Worm (Caenorhabditis elegans) whole organism, L1 larva: ENCODE measurements around the gene nlp-7.

Experiments
- C34B4.2 ChIP-seq: sonication (generic microtip); optimal IDR thresholded peaks from 2 replicates; lab custom pipeline; 2017; ENCODE audit warnings: mild to moderate bottlenecking, missing genetic modification characterization, missing compliant biosample characterization
- Y116A8C.19 ChIP-seq: sonication (generic microtip); optimal IDR thresholded peaks from 2 replicates; lab custom pipeline; 2016; ENCODE audit warnings: missing compliant biosample characterization, missing genetic modification characterization, borderline replicate concordance
- aha-1 ChIP-seq: fragments of 150-350 bp; optimal IDR thresholded peaks from 2 replicates; lab custom pipeline; 2014; ENCODE audit warnings: missing biosample characterization, missing genetic modification characterization
- alr-1 ChIP-seq: fragments of 200-800 bp; sonication (Bioruptor generic); optimal IDR thresholded peaks from 2 replicates; lab custom pipeline; 2018; ENCODE audit warnings: borderline replicate concordance, mild to moderate bottlenecking, missing genetic modification characterization, missing compliant biosample characterization
- blmp-1 ChIP-seq: fragments of 150-350 bp; optimal IDR thresholded peaks from 2 replicates; lab custom pipeline; 2014; ENCODE audit warnings: missing biosample characterization, missing genetic modification characterization
- ceh-8 ChIP-seq: fragments of 200-800 bp; sonication (Bioruptor generic); optimal IDR thresholded peaks from 2 replicates; lab custom pipeline; 2018; ENCODE audit warnings: mild to moderate bottlenecking, missing genetic modification characterization, moderate library complexity, missing compliant biosample characterization
- ceh-88 ChIP-seq: fragments of 200-800 bp; sonication (Bioruptor generic); IDR thresholded peaks from 2 replicates; pipeline ENCODE4 v1.3.6; 2022; ENCODE audit warnings: missing genetic modification characterization, missing compliant biosample characterization
- ceh-90 ChIP-seq: sonication (generic microtip); optimal IDR thresholded peaks from 2 replicates; lab custom pipeline; 2016; ENCODE audit warnings: missing genetic modification characterization, missing compliant biosample characterization
- dsc-1 ChIP-seq: sonication (generic microtip); optimal IDR thresholded peaks from 2 replicates; lab custom pipeline; 2016; ENCODE audit warnings: mild to moderate bottlenecking, missing genetic modification characterization, missing compliant biosample characterization
- efl-3 ChIP-seq: fragments of 200-800 bp; sonication (Bioruptor generic); optimal IDR thresholded peaks from 2 replicates; lab custom pipeline; 2018; ENCODE audit warnings: mild to moderate bottlenecking, missing genetic modification characterization, missing compliant biosample characterization
- egl-13 ChIP-seq: sonication (generic microtip); optimal IDR thresholded peaks from 2 replicates; lab custom pipeline; 2016; ENCODE audit warnings: missing genotype, missing genetic modification reagents, missing genetic modification characterization, missing compliant biosample characterization
- elt-3 ChIP-seq, 6 experiments: fragments of 150-350 bp in 1 of 6; sonication (generic microtip); optimal IDR thresholded peaks; 2 replicates each; lab custom pipeline; 2017 to 2018; ENCODE audit warnings: missing biosample characterization in 6 of 6, missing genetic modification characterization in 6 of 6, inconsistent platforms in 1 of 6
- ets-5 ChIP-seq: fragments of 200-800 bp; sonication (Bioruptor generic); IDR thresholded peaks from 2 replicates; pipeline ENCODE4 v1.3.6; 2022; ENCODE audit warnings: missing genetic modification characterization, missing compliant biosample characterization
- fkh-10 ChIP-seq: sonication (generic microtip); optimal IDR thresholded peaks from 2 replicates; lab custom pipeline; 2017; ENCODE audit warnings: missing biosample characterization, missing genetic modification reagents, missing genetic modification characterization
- fkh-8 ChIP-seq: sonication (generic microtip); optimal IDR thresholded peaks from 2 replicates; lab custom pipeline; 2016; ENCODE audit warnings: mild to moderate bottlenecking, missing genetic modification characterization, missing compliant biosample characterization
- fos-1 ChIP-seq: fragments of 150-350 bp; optimal IDR thresholded peaks from 2 replicates; lab custom pipeline; 2014; ENCODE audit warnings: missing biosample characterization, missing genetic modification characterization
- grh-1 ChIP-seq: fragments of 200-800 bp; sonication (Bioruptor generic); IDR thresholded peaks from 2 replicates; pipeline ENCODE4 v1.3.6; 2022; ENCODE audit warnings: missing genetic modification reagents, missing genetic modification characterization, missing compliant biosample characterization
- hlh-17 ChIP-seq: fragments of 200-800 bp; sonication (Bioruptor generic); optimal IDR thresholded peaks from 2 replicates; lab custom pipeline; 2018; ENCODE audit warnings: missing genetic modification characterization, mild to moderate bottlenecking, missing compliant biosample characterization, moderate library complexity, borderline replicate concordance
- hpl-2 ChIP-seq: fragments of 150-350 bp; optimal IDR thresholded peaks from 2 replicates; lab custom pipeline; 2014; ENCODE audit warnings: missing biosample characterization, missing genetic modification reagents, missing genetic modification characterization
- irx-1 ChIP-seq: sonication (generic microtip); optimal IDR thresholded peaks from 2 replicates; lab custom pipeline; 2016; ENCODE audit warnings: missing genetic modification characterization, missing compliant biosample characterization
- isw-1 ChIP-seq: fragments of 200-800 bp; sonication (Bioruptor generic); IDR thresholded peaks from 2 replicates; pipeline ENCODE4 v1.3.6; 2022; ENCODE audit warnings: missing genetic modification characterization, missing compliant biosample characterization
- lin-15B ChIP-seq: fragments of 150-350 bp; sonication (generic microtip); optimal IDR thresholded peaks from 3 replicates; lab custom pipeline; 2014; ENCODE audit warnings: missing biosample characterization, missing genetic modification characterization
- lin-35 ChIP-seq, 2 experiments: fragments of 150-350 bp; optimal IDR thresholded peaks; 2 replicates each; lab custom pipeline; 2014; ENCODE audit warnings: missing biosample characterization in 2 of 2, missing genetic modification characterization in 2 of 2, missing genetic modification reagents in 2 of 2
- lir-3 ChIP-seq: sonication (generic microtip); optimal IDR thresholded peaks from 2 replicates; lab custom pipeline; 2016; ENCODE audit warnings: mild to moderate bottlenecking, missing genetic modification characterization, moderate library complexity, missing compliant biosample characterization; ENCODE audit not compliant: poor library complexity
- lsy-2 ChIP-seq, 2 experiments: fragments of 150-350 bp; optimal IDR thresholded peaks; 2 replicates each; lab custom pipeline; 2014; ENCODE audit warnings: missing biosample characterization in 2 of 2, missing genetic modification characterization in 2 of 2
- mab-9 ChIP-seq: fragments of 200-800 bp; sonication (Bioruptor generic); IDR thresholded peaks from 2 replicates; pipeline ENCODE4 v1.3.6; 2022; ENCODE audit warnings: missing genetic modification reagents, missing genetic modification characterization, missing compliant biosample characterization
- mef-2 ChIP-seq: fragments of 150-350 bp; optimal IDR thresholded peaks from 2 replicates; lab custom pipeline; 2014; ENCODE audit warnings: missing biosample characterization, missing genetic modification characterization
- nhr-11 ChIP-seq: fragments of 150-350 bp; optimal IDR thresholded peaks from 2 replicates; lab custom pipeline; 2014; ENCODE audit warnings: missing biosample characterization, missing genetic modification characterization
- nhr-12 ChIP-seq: sonication (generic microtip); optimal IDR thresholded peaks from 2 replicates; lab custom pipeline; 2017; ENCODE audit warnings: missing biosample characterization, missing genetic modification characterization
- nhr-237 ChIP-seq: fragments of 150-350 bp; optimal IDR thresholded peaks from 2 replicates; lab custom pipeline; 2014; ENCODE audit warnings: missing biosample characterization, missing genetic modification characterization
- nhr-28 ChIP-seq: fragments of 150-350 bp; optimal IDR thresholded peaks from 2 replicates; lab custom pipeline; 2014; ENCODE audit warnings: missing biosample characterization, missing genetic modification characterization
- nhr-47 ChIP-seq: sonication (generic microtip); optimal IDR thresholded peaks from 2 replicates; lab custom pipeline; 2016; ENCODE audit warnings: mild to moderate bottlenecking, missing genetic modification characterization, moderate library complexity, missing compliant biosample characterization
- nhr-71 ChIP-seq: sonication (generic microtip); optimal IDR thresholded peaks from 2 replicates; lab custom pipeline; 2016; ENCODE audit warnings: mild to moderate bottlenecking, missing genetic modification characterization, moderate library complexity, missing compliant biosample characterization
- nhr-76 ChIP-seq: sonication (generic microtip); optimal IDR thresholded peaks from 2 replicates; lab custom pipeline; 2017; ENCODE audit warnings: missing biosample characterization, missing genetic modification characterization
- nhr-77 ChIP-seq: fragments of 150-350 bp; optimal IDR thresholded peaks from 2 replicates; lab custom pipeline; 2014; ENCODE audit warnings: missing biosample characterization, missing genetic modification characterization
- nhr-90 ChIP-seq: sonication (generic microtip); optimal IDR thresholded peaks from 2 replicates; lab custom pipeline; 2016; ENCODE audit warnings: mild to moderate bottlenecking, missing genetic modification characterization, missing compliant biosample characterization; ENCODE audit not compliant: poor library complexity
- pag-3 ChIP-seq: sonication (generic microtip); optimal IDR thresholded peaks from 2 replicates; lab custom pipeline; 2017; ENCODE audit warnings: missing genetic modification characterization, mild to moderate bottlenecking, missing compliant biosample characterization, antibody characterized with exemption, borderline replicate concordance; ENCODE audit not compliant: insufficient read depth
- pax-3 ChIP-seq: fragments of 200-800 bp; sonication (Bioruptor generic); optimal IDR thresholded peaks from 2 replicates; lab custom pipeline; 2018; ENCODE audit warnings: mild to moderate bottlenecking, missing genetic modification characterization, moderate library complexity, missing compliant biosample characterization
- pqm-1 ChIP-seq: sonication (generic microtip); optimal IDR thresholded peaks from 3 replicates; lab custom pipeline; 2017; ENCODE audit warnings: missing biosample characterization, missing genetic modification characterization
- skn-1 ChIP-seq: fragments of 150-350 bp; optimal IDR thresholded peaks from 2 replicates; lab custom pipeline; 2014; ENCODE audit warnings: missing biosample characterization, missing genetic modification characterization
- snu-23 ChIP-seq: sonication (generic microtip); optimal IDR thresholded peaks from 2 replicates; lab custom pipeline; 2016; ENCODE audit warnings: missing genetic modification characterization, missing compliant biosample characterization
- swsn-7 ChIP-seq: sonication (generic microtip); optimal IDR thresholded peaks from 2 replicates; lab custom pipeline; 2016; ENCODE audit warnings: missing genetic modification characterization, missing compliant biosample characterization
- tbx-2 ChIP-seq: sonication (generic microtip); optimal IDR thresholded peaks from 2 replicates; lab custom pipeline; 2016; ENCODE audit warnings: missing genetic modification characterization, missing compliant biosample characterization
- tlp-1 ChIP-seq: fragments of 150-350 bp; optimal IDR thresholded peaks from 2 replicates; lab custom pipeline; 2014; ENCODE audit warnings: missing biosample characterization, missing genetic modification characterization
- unc-30 ChIP-seq: sonication (generic microtip); optimal IDR thresholded peaks from 2 replicates; lab custom pipeline; 2017; ENCODE audit warnings: missing biosample characterization, missing genetic modification characterization
- unc-62 ChIP-seq: fragments of 150-350 bp; optimal IDR thresholded peaks from 2 replicates; lab custom pipeline; 2014; ENCODE audit warnings: missing biosample characterization, missing genetic modification reagents, missing genetic modification characterization
- unc-86 ChIP-seq: sonication (generic microtip); optimal IDR thresholded peaks from 2 replicates; lab custom pipeline; 2016; ENCODE audit warnings: missing genetic modification characterization, missing compliant biosample characterization
- unc-98 ChIP-seq: fragments of 200-800 bp; sonication (Bioruptor generic); IDR thresholded peaks from 2 replicates; pipeline ENCODE4 v1.3.6; 2022; ENCODE audit warnings: missing genetic modification characterization, missing compliant biosample characterization
- vab-15 ChIP-seq: sonication (generic microtip); optimal IDR thresholded peaks from 2 replicates; lab custom pipeline; 2017; ENCODE audit warnings: missing genotype, mild to moderate bottlenecking, missing genetic modification characterization, missing compliant biosample characterization
- zip-4 ChIP-seq: fragments of 200-800 bp; sonication (Bioruptor generic); optimal IDR thresholded peaks from 2 replicates; lab custom pipeline; 2018; ENCODE audit warnings: mild to moderate bottlenecking, missing genetic modification characterization, moderate library complexity, missing compliant biosample characterization
- ztf-11 ChIP-seq, 2 experiments: sonication (generic microtip); optimal IDR thresholded peaks; 2 replicates each; lab custom pipeline; 2016 to 2017; ENCODE audit warnings: missing genetic modification characterization in 2 of 2, missing biosample characterization in 1 of 2, missing compliant biosample characterization in 1 of 2

Gene nlp-7

DNA sequence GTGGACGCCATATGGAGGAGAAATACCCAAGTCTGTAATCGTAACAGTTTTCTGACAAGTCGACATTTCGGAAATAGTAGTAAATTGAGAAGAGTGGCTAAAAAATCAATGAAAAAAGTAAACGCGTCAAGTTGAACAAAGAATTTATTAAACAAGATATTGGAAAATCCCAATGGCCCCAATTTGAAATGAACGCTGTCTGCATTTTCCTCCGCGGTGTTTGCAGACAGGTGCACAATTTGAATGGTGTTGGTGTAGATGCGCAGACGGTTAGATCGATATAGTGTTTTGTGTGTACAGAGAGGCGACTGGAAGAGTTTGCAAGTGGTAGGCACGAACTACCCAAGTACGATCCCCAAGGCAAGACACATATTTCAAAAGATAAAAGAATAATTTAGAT, 12.0 kb downstream of the nlp-7 start, which contains the start of the genes H35N09.2 and H35N09.1 (continued):
- TF ChIP-seq skn-1 (tag; lab: Kevin White, UChicago) (peak; percentile 33), pax-3 (tag; lab: Kevin White, UChicago) (no peak), unc-30 (tag; lab: Kevin White, UChicago) (no peak), ceh-90 (no peak), nhr-76 (tag; lab: Kevin White, UChicago) (no peak), tlp-1 (tag; lab: Kevin White, UChicago) (no peak), tbx-2 (tag; lab: Kevin White, UChicago) (peak; percentile 7), nhr-28 (tag; lab: Kevin White, UChicago) (no peak), irx-1 (tag; lab: Kevin White, UChicago) (no peak), efl-3 (no peak), Y116A8C.19 (no peak), nhr-90 (tag; lab: Kevin White, UChicago) (peak; percentile 32), fos-1 (tag; lab: Kevin White, UChicago) (no peak), lir-3 (no peak), nhr-47 (tag; lab: Kevin White, UChicago) (peak; percentile 45), fkh-8 (tag; lab: Kevin White, UChicago) (peak; percentile 23), nhr-77 (tag; lab: Kevin White, UChicago) (peak; percentile 25)

DNA sequence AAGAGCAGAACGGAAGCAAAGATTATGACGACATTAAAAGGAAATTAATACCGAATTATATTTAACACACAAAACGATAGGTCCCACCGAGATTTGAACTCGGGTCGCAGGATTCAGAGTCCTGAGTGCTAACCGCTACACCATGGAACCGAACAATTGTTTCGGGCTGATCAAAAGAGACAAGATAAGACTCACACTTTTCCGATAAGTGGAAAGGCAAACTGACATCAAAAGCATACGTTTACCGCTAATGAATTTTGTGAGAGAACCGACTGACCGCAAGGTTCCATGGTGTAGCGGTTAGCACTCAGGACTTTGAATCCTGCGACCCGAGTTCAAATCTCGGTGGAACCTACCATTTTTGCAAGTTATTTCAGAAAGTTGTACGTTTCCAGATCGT, 15.8 kb downstream of the nlp-7 start:
- TF ChIP-seq unc-86 (tag; lab: Kevin White, UChicago): no peak
- TF ChIP-seq aha-1 (tag; lab: Kevin White, UChicago): no peak
- no peak for TF ChIP-seq ztf-11 (tag; optimal IDR thresholded peaks at IDR 0.05; lab: Kevin White, UChicago)
- no peak for TF ChIP-seq egl-13 (tag; lab: Kevin White, UChicago)
- TF ChIP-seq pag-3 (tag; lab: Kevin White, UChicago): no peak
- TF ChIP-seq nhr-71 (tag; lab: Kevin White, UChicago): peak; percentile 48
- no peak for TF ChIP-seq hpl-2 (GFP tag; lab: Kevin White, UChicago)
- no peak for TF ChIP-seq mef-2 (tag; lab: Kevin White, UChicago)
- no peak for TF ChIP-seq efl-3
- no peak for TF ChIP-seq nhr-28 (tag; lab: Kevin White, UChicago)
- no peak for TF ChIP-seq blmp-1 (tag; lab: Kevin White, UChicago)
- TF ChIP-seq ets-5 (GFP tag; lab: Robert Waterston, UW): no peak
- no peak for TF ChIP-seq nhr-76 (tag; lab: Kevin White, UChicago)
- no peak for TF ChIP-seq hlh-17
- no peak for TF ChIP-seq unc-62 (GFP tag; lab: Kevin White, UChicago)
- TF ChIP-seq swsn-7 (tag; lab: Kevin White, UChicago): no peak
- TF ChIP-seq pax-3 (tag; lab: Kevin White, UChicago): no peak
- no peak for TF ChIP-seq mab-9 (GFP tag; lab: Robert Waterston, UW)
- TF ChIP-seq pqm-1 (tag; lab: Kevin White, UChicago): no peak
- peak; percentile 50 for TF ChIP-seq snu-23 (GFP tag; lab: Kevin White, UChicago)
- TF ChIP-seq ceh-8 (GFP tag; lab: Kevin White, UChicago): no peak
- TF ChIP-seq lsy-2 (tag; optimal IDR thresholded peaks at IDR 0.05; lab: Kevin White, UChicago): peak; percentile 6 to 39
- no peak for TF ChIP-seq zip-4 (GFP tag; lab: Kevin White, UChicago)
- TF ChIP-seq nhr-11 (tag; lab: Kevin White, UChicago): no peak
- no peak for TF ChIP-seq unc-98
- no peak for TF ChIP-seq ceh-88 (GFP tag; lab: Robert Waterston, UW)
- no peak for TF ChIP-seq vab-15
- TF ChIP-seq alr-1 (tag; lab: Kevin White, UChicago): no peak
- TF ChIP-seq elt-3 (tag; optimal IDR thresholded peaks at IDR 0.05; lab: Kevin White, UChicago): peak in 2 of 6 experiments; percentile 10
- TF ChIP-seq nhr-237 (tag; lab: Kevin White, UChicago): no peak
- TF ChIP-seq lin-35 (GFP tag; optimal IDR thresholded peaks at IDR 0.05; lab: Kevin White, UChicago): peak in 1 of 2 experiments; percentile 62
- TF ChIP-seq fkh-10 (GFP tag; lab: Kevin White, UChicago): no peak
- no peak for TF ChIP-seq C34B4.2 (tag; lab: Kevin White, UChicago)
- TF ChIP-seq nhr-90 (tag; lab: Kevin White, UChicago): peak; percentile 72
- TF ChIP-seq tlp-1 (tag; lab: Kevin White, UChicago): no peak
- TF ChIP-seq grh-1: no peak
- no peak for TF ChIP-seq dsc-1 (tag; lab: Kevin White, UChicago)
- peak; percentile 54 for TF ChIP-seq nhr-47 (tag; lab: Kevin White, UChicago)
- no peak for TF ChIP-seq nhr-12 (tag; lab: Kevin White, UChicago)
- no peak for TF ChIP-seq lin-15B (tag; lab: Kevin White, UChicago)
- TF ChIP-seq isw-1 (GFP tag; lab: Robert Waterston, UW): no peak
